Worm (Caenorhabditis elegans): ENCODE results near the gene psr-1.

- no peak for TF ChIP-seq elt-2 (tag; optimal IDR thresholded peaks at IDR 0.05)
- TF ChIP-seq K02D7.2 (tag; optimal IDR thresholded peaks at IDR 0.05), result no peak
- TF ChIP-seq pat-9 (tag; optimal IDR thresholded peaks at IDR 0.05), result no peak
- TF ChIP-seq fax-1 (tag; optimal IDR thresholded peaks at IDR 0.05), result no peak
- no peak for TF ChIP-seq ceh-24 (tag; optimal IDR thresholded peaks at IDR 0.05)
- TF ChIP-seq fkh-10 (GFP tag; optimal IDR thresholded peaks at IDR 0.05), result no peak
Observed at ce11 chrIV:4686291-4686830, 33.3 kb downstream of the psr-1 start.

Data from whole organism, late embryonic.